Worm (Caenorhabditis elegans) whole organism, young adult: ENCODE measurements around the gene rbm-39.
"Not testable (repeated sequence)": the region's sequence is repeated elsewhere in the genome, so short reads cannot be mapped to it uniquely, and the experiment has no call there.

Experiments
- B0035.1 ChIP-seq: sonication (generic microtip); optimal IDR thresholded peaks from 2 replicates; lab custom pipeline; 2016; ENCODE audit warnings: missing genetic modification characterization, mild to moderate bottlenecking, missing compliant biosample characterization, missing genotype, missing genetic modification reagents
- B0261.1 ChIP-seq: sonication (generic microtip); optimal IDR thresholded peaks from 2 replicates; lab custom pipeline; 2016; ENCODE audit warnings: mild to moderate bottlenecking, missing genetic modification characterization, moderate library complexity, missing compliant biosample characterization
- C17E4.6 ChIP-seq: fragments of 200-800 bp; sonication (Bioruptor generic); IDR thresholded peaks from 2 replicates; pipeline ENCODE4 v1.3.6; 2022; ENCODE audit warnings: missing genetic modification reagents, missing genetic modification characterization, missing compliant biosample characterization
- F22D6.2 ChIP-seq: sonication (generic microtip); optimal IDR thresholded peaks from 2 replicates; lab custom pipeline; 2016; ENCODE audit warnings: mild to moderate bottlenecking, missing genetic modification characterization, missing compliant biosample characterization
- F23B12.7 ChIP-seq: sonication (generic microtip); optimal IDR thresholded peaks from 2 replicates; lab custom pipeline; 2017; ENCODE audit warnings: missing genetic modification characterization, mild to moderate bottlenecking, missing compliant biosample characterization, antibody characterized with exemption, moderate library complexity; ENCODE audit not compliant: insufficient read depth
- F37B4.10 ChIP-seq: fragments of 200-800 bp; sonication (Bioruptor generic); IDR thresholded peaks from 2 replicates; pipeline ENCODE4 v1.3.6; 2022; ENCODE audit warnings: missing genetic modification characterization, missing compliant biosample characterization
- F49E8.2 ChIP-seq: sonication (generic microtip); optimal IDR thresholded peaks from 3 replicates; lab custom pipeline; 2017; ENCODE audit warnings: missing genetic modification characterization, mild to moderate bottlenecking, missing compliant biosample characterization, antibody characterized with exemption, moderate library complexity; ENCODE audit not compliant: insufficient read depth
- F57C9.4 ChIP-seq: sonication (generic microtip); optimal IDR thresholded peaks from 2 replicates; lab custom pipeline; 2017; ENCODE audit warnings: mild to moderate bottlenecking, missing genetic modification characterization, missing compliant biosample characterization
- K12H6.12 ChIP-seq: fragments of 200-800 bp; sonication (Bioruptor generic); optimal IDR thresholded peaks from 2 replicates; lab custom pipeline; 2018; ENCODE audit warnings: mild to moderate bottlenecking, missing genetic modification characterization, missing compliant biosample characterization
- Y95B8A.8 ChIP-seq: fragments of 200-800 bp; sonication (Bioruptor generic); IDR thresholded peaks from 2 replicates; pipeline ENCODE4 v1.3.6; 2022; ENCODE audit warnings: missing genetic modification reagents, missing genetic modification characterization, missing compliant biosample characterization
- ama-1 ChIP-seq, 3 experiments: fragments of 150-350 bp in 1 of 3; sonication (generic microtip) in 2 of 3; optimal IDR thresholded peaks; 2 replicates each; lab custom pipeline; 2014 to 2018; ENCODE audit warnings: missing biosample characterization in 2 of 3, missing genetic modification characterization in 2 of 3, missing genetic modification reagents in 2 of 3
- attf-3 ChIP-seq: fragments of 200-800 bp; sonication (Bioruptor generic); conservative IDR thresholded peaks from 2 replicates; pipeline ENCODE4 v1.3.6; 2022; ENCODE audit warnings: missing genetic modification reagents, missing genetic modification characterization, missing compliant biosample characterization
- ceh-27 ChIP-seq: fragments of 200-800 bp; sonication (Bioruptor generic); optimal IDR thresholded peaks from 2 replicates; lab custom pipeline; 2018; ENCODE audit warnings: mild to moderate bottlenecking, missing genetic modification characterization, moderate library complexity, missing compliant biosample characterization
- ceh-91 ChIP-seq: fragments of 200-800 bp; sonication (Bioruptor generic); IDR thresholded peaks from 2 replicates; pipeline ENCODE4 v1.3.6; 2022; ENCODE audit warnings: missing genetic modification reagents, missing genetic modification characterization, missing compliant biosample characterization
- chd-7 ChIP-seq: sonication (generic microtip); optimal IDR thresholded peaks from 2 replicates; lab custom pipeline; 2016; ENCODE audit warnings: mild to moderate bottlenecking, missing genetic modification characterization, moderate library complexity, missing compliant biosample characterization
- die-1 ChIP-seq: sonication (generic microtip); optimal IDR thresholded peaks from 2 replicates; lab custom pipeline; 2016; ENCODE audit warnings: missing genotype, mild to moderate bottlenecking, missing genetic modification characterization, missing compliant biosample characterization
- fkh-3 ChIP-seq: sonication (generic microtip); optimal IDR thresholded peaks from 2 replicates; lab custom pipeline; 2016; ENCODE audit warnings: mild to moderate bottlenecking, missing genetic modification characterization, missing compliant biosample characterization
- hlh-26 ChIP-seq: fragments of 200-800 bp; sonication (Bioruptor generic); conservative IDR thresholded peaks from 2 replicates; pipeline ENCODE4 v1.3.6; 2022; ENCODE audit warnings: missing genetic modification reagents, missing genetic modification characterization, missing compliant biosample characterization
- hmg-1.2 ChIP-seq: fragments of 200-800 bp; sonication (Bioruptor generic); IDR thresholded peaks from 2 replicates; pipeline ENCODE4 v1.3.6; 2022; ENCODE audit warnings: missing genetic modification reagents, missing genetic modification characterization, missing compliant biosample characterization
- hmg-20 ChIP-seq: fragments of 200-800 bp; sonication (Bioruptor generic); IDR thresholded peaks from 2 replicates; pipeline ENCODE4 v1.3.6; 2022; ENCODE audit warnings: missing genetic modification reagents, missing genetic modification characterization, missing compliant biosample characterization
- hsf-1 ChIP-seq: fragments of 200-800 bp; sonication (Bioruptor generic); IDR thresholded peaks from 2 replicates; pipeline ENCODE4 v1.3.6; 2022; ENCODE audit warnings: missing genetic modification reagents, missing genetic modification characterization, missing compliant biosample characterization
- lag-1 ChIP-seq: fragments of 200-800 bp; sonication (Bioruptor generic); IDR thresholded peaks from 2 replicates; pipeline ENCODE4 v1.3.6; 2022; ENCODE audit warnings: missing genetic modification reagents, missing genetic modification characterization, missing compliant biosample characterization
- let-526 ChIP-seq: fragments of 200-800 bp; sonication (Bioruptor generic); IDR thresholded peaks from 2 replicates; pipeline ENCODE4 v1.3.6; 2022; ENCODE audit warnings: missing genetic modification reagents, missing genetic modification characterization, missing compliant biosample characterization
- lsl-1 ChIP-seq: fragments of 200-800 bp; sonication (Bioruptor generic); optimal IDR thresholded peaks from 2 replicates; lab custom pipeline; 2018; ENCODE audit warnings: mild to moderate bottlenecking, missing genetic modification characterization, moderate library complexity, missing compliant biosample characterization
- madf-3 ChIP-seq: fragments of 200-800 bp; sonication (Bioruptor generic); IDR thresholded peaks from 2 replicates; pipeline ENCODE4 v1.3.6; 2022; ENCODE audit warnings: missing genetic modification reagents, missing genetic modification characterization, missing compliant biosample characterization
- mcd-1 ChIP-seq: fragments of 200-800 bp; sonication (Bioruptor generic); IDR thresholded peaks from 2 replicates; pipeline ENCODE4 v1.3.6; 2022; ENCODE audit warnings: missing genetic modification reagents, missing genetic modification characterization, missing compliant biosample characterization
- mel-28 ChIP-seq: sonication (generic microtip); optimal IDR thresholded peaks from 2 replicates; lab custom pipeline; 2016; ENCODE audit warnings: borderline replicate concordance, mild to moderate bottlenecking, missing genetic modification characterization, missing compliant biosample characterization
- mxl-1 ChIP-seq: sonication (generic microtip); optimal IDR thresholded peaks from 2 replicates; lab custom pipeline; 2016; ENCODE audit warnings: missing genetic modification characterization, missing compliant biosample characterization
- nfya-1 ChIP-seq: sonication (generic microtip); optimal IDR thresholded peaks from 2 replicates; lab custom pipeline; 2017; ENCODE audit warnings: antibody characterized with exemption, missing compliant biosample characterization, missing genetic modification characterization, borderline replicate concordance; ENCODE audit not compliant: insufficient read depth
- nhr-120 ChIP-seq: fragments of 200-800 bp; sonication (Bioruptor generic); IDR thresholded peaks from 2 replicates; pipeline ENCODE4 v1.3.6; 2022; ENCODE audit warnings: missing genetic modification characterization, missing compliant biosample characterization
- nhr-90 ChIP-seq: sonication (generic microtip); optimal IDR thresholded peaks from 2 replicates; lab custom pipeline; 2016; ENCODE audit warnings: missing genotype, mild to moderate bottlenecking, missing genetic modification characterization, missing compliant biosample characterization
- rcor-1 ChIP-seq: fragments of 200-800 bp; sonication (Bioruptor generic); IDR thresholded peaks from 2 replicates; pipeline ENCODE4 v1.3.6; 2022; ENCODE audit warnings: missing genetic modification reagents, missing genetic modification characterization, missing compliant biosample characterization
- rpc-1 ChIP-seq, 2 experiments: fragments of 150-350 bp in 1 of 2; sonication (generic microtip) in 1 of 2; optimal IDR thresholded peaks; 2 replicates each; lab custom pipeline; 2014 to 2018; ENCODE audit warnings: missing biosample characterization in 1 of 2, missing genetic modification characterization in 1 of 2, missing genetic modification reagents in 1 of 2, missing genotype in 1 of 2
- sea-2 ChIP-seq: fragments of 200-800 bp; sonication (Bioruptor generic); IDR thresholded peaks from 2 replicates; pipeline ENCODE4 v1.3.6; 2022; ENCODE audit warnings: missing genetic modification characterization, missing compliant biosample characterization
- snpc-4 ChIP-seq, 5 experiments: fragments of 150-350 bp in 1 of 5; sonication (generic microtip) in 4 of 5; optimal IDR thresholded peaks; 2 replicates each; lab custom pipeline; 2014 to 2018; ENCODE audit warnings: missing genetic modification characterization in 5 of 5, missing biosample characterization in 3 of 5, antibody characterized with exemption in 2 of 5, mild to moderate bottlenecking in 2 of 5, missing compliant biosample characterization in 2 of 5, missing genotype in 2 of 5, moderate library complexity in 2 of 5, missing genetic modification reagents in 1 of 5
- sptf-2 ChIP-seq: fragments of 200-800 bp; sonication (Bioruptor generic); optimal IDR thresholded peaks from 2 replicates; lab custom pipeline; 2018; ENCODE audit warnings: mild to moderate bottlenecking, missing genetic modification characterization, missing compliant biosample characterization
- tbp1 ChIP-seq: fragments of 200-800 bp; sonication (Bioruptor generic); optimal IDR thresholded peaks from 2 replicates; lab custom pipeline; 2018; ENCODE audit warnings: mild to moderate bottlenecking, missing genetic modification characterization, missing compliant biosample characterization
- tbx-9 ChIP-seq: sonication (generic microtip); optimal IDR thresholded peaks from 2 replicates; lab custom pipeline; 2016; ENCODE audit warnings: borderline replicate concordance, missing genetic modification characterization, inconsistent platforms, missing compliant biosample characterization
- xnd-1 ChIP-seq: sonication (generic microtip); optimal IDR thresholded peaks from 2 replicates; lab custom pipeline; 2016; ENCODE audit warnings: missing genotype, missing genetic modification reagents, missing genetic modification characterization, missing compliant biosample characterization
- ztf-28 ChIP-seq: fragments of 200-800 bp; sonication (Bioruptor generic); IDR thresholded peaks from 2 replicates; pipeline ENCODE4 v1.3.6; 2022; ENCODE audit warnings: missing genetic modification reagents, missing genetic modification characterization, missing compliant biosample characterization

rbm-39 gene

ce11 chrIV:1056263-1056942, 44.0 kb downstream of the rbm-39 start, which contains the start of the genes Y55F3AM.13 and mrps-25:
TSS of gene Y55F3AM.13 (minus strand) at chrIV:1056313.
TSS of gene mrps-25 (plus strand) at chrIV:1056892.
- TF ChIP-seq attf-3 (GFP tag; lab: Robert Waterston, UW) (peak; percentile 94), ceh-91 (GFP tag; lab: Robert Waterston, UW) (no peak), hsf-1 (GFP tag; lab: Robert Waterston, UW) (no peak), mcd-1 (GFP tag; lab: Robert Waterston, UW) (no peak), fkh-3 (no peak)

- no peak for TF ChIP-seq sptf-2 (GFP tag; lab: Kevin White, UChicago)
- peak; percentile 72 for TF ChIP-seq attf-3 (GFP tag; lab: Robert Waterston, UW)
- TF ChIP-seq mel-28 (tag; lab: Kevin White, UChicago), result no peak
- no peak for TF ChIP-seq Y95B8A.8 (GFP tag; lab: Robert Waterston, UW)
- TF ChIP-seq let-526 (GFP tag; lab: Robert Waterston, UW), result no peak
- TF ChIP-seq hmg-20 (GFP tag; lab: Robert Waterston, UW), result no peak
- TF ChIP-seq lsl-1 (GFP tag; lab: Kevin White, UChicago), result no peak
- no peak for TF ChIP-seq F23B12.7 (tag; lab: Kevin White, UChicago)
- no peak for TF ChIP-seq C17E4.6 (GFP tag; lab: Robert Waterston, UW)
Observed at ce11 chrIV:1058504-1058903, 46.1 kb downstream of the rbm-39 start.

- TF ChIP-seq snpc-4 (GFP tag; optimal IDR thresholded peaks at IDR 0.05; lab: Kevin White, UChicago), result not testable (repeated sequence)
- peak in 3 of 4 experiments; percentile 24 to 91 (median 85) for TF ChIP-seq snpc-4 (tag; optimal IDR thresholded peaks at IDR 0.05; lab: Kevin White, UChicago)
- TF ChIP-seq hmg-1.2 (GFP tag; lab: Robert Waterston, UW), result peak; percentile 64
Observed at ce11 chrIV:1061689-1062088, 49.3 kb downstream of the rbm-39 start.

ce11 chrIV:1063058-1063457, 50.6 kb downstream of the rbm-39 start:
- no peak for TF ChIP-seq nhr-90 (tag; lab: Kevin White, UChicago)
- TF ChIP-seq B0261.1 (tag; lab: Kevin White, UChicago), result peak; percentile 51
- no peak for TF ChIP-seq sea-2 (GFP tag; lab: Robert Waterston, UW)
- no peak for TF ChIP-seq ama-1 (optimal IDR thresholded peaks at IDR 0.05; lab: Kevin White, UChicago)
- TF ChIP-seq ama-1 (GFP tag; optimal IDR thresholded peaks at IDR 0.05; lab: Kevin White, UChicago), result no peak
- TF ChIP-seq lag-1 (GFP tag; lab: Robert Waterston, UW), result no peak
- TF ChIP-seq B0035.1 (tag; lab: Kevin White, UChicago), result no peak
- TF ChIP-seq mxl-1, result no peak
- TF ChIP-seq ztf-28 (GFP tag; lab: Robert Waterston, UW), result no peak
- TF ChIP-seq tbx-9 (tag; lab: Kevin White, UChicago), result no peak
- TF ChIP-seq K12H6.12 (tag; lab: Kevin White, UChicago), result no peak
- TF ChIP-seq F57C9.4 (tag; lab: Kevin White, UChicago), result no peak
- TF ChIP-seq fkh-3, result no peak
- TF ChIP-seq F23B12.7 (tag; lab: Kevin White, UChicago), result no peak
- no peak for TF ChIP-seq F37B4.10 (GFP tag; lab: Robert Waterston, UW)
- no peak for TF ChIP-seq F49E8.2 (tag; lab: Kevin White, UChicago)
- TF ChIP-seq xnd-1, result no peak
- TF ChIP-seq rcor-1 (GFP tag; lab: Robert Waterston, UW), result no peak
- peak; percentile 24; the same call in 1 of the 2 replicates for TF ChIP-seq attf-3 (GFP tag; lab: Robert Waterston, UW)
- TF ChIP-seq rpc-1 (optimal IDR thresholded peaks at IDR 0.05; lab: Kevin White, UChicago), result peak; percentile 21
- TF ChIP-seq rpc-1 (tag; optimal IDR thresholded peaks at IDR 0.05; lab: Kevin White, UChicago), result peak; percentile 62
- TF ChIP-seq madf-3 (GFP tag; lab: Robert Waterston, UW), result no peak
- no peak for TF ChIP-seq nhr-120 (GFP tag; lab: Robert Waterston, UW)
- TF ChIP-seq chd-7 (tag; lab: Kevin White, UChicago), result no peak
- TF ChIP-seq nfya-1 (tag; lab: Kevin White, UChicago), result no peak
- no peak for TF ChIP-seq die-1 (tag; lab: Kevin White, UChicago)
- no peak for TF ChIP-seq F22D6.2 (tag; lab: Kevin White, UChicago)
- peak; percentile 76 for TF ChIP-seq tbp1 (GFP tag; lab: Kevin White, UChicago)
- TF ChIP-seq ceh-27 (GFP tag; lab: Kevin White, UChicago), result no peak
- no peak for TF ChIP-seq hlh-26
